Fruit fly (Drosophila melanogaster) whole organism, embryonic: ENCODE results near the gene Scm.

ENCODE experiments used
- Antp ChIP-seq: fragments of 200-800 bp; sonication (Bioruptor generic); optimal IDR thresholded peaks from 3 replicates; lab custom pipeline; 2016; ENCODE audit warnings: missing biosample characterization, missing genetic modification characterization
- Atf-2 ChIP-seq: fragments of 200-800 bp; sonication (Bioruptor generic); optimal IDR thresholded peaks from 2 replicates; lab custom pipeline; 2016; ENCODE audit warnings: missing biosample characterization, missing genetic modification characterization
- B-H2 ChIP-seq: fragments of 200-800 bp; sonication (Bioruptor generic); optimal IDR thresholded peaks from 2 replicates; lab custom pipeline; 2018; ENCODE audit warnings: missing biosample characterization, mild to moderate bottlenecking, missing genetic modification characterization
- CG1024 ChIP-seq: fragments of 200-800 bp; sonication (Bioruptor generic); IDR thresholded peaks from 2 replicates; pipeline ENCODE4 v1.3.6; 2022; ENCODE audit warnings: missing biosample characterization, missing genetic modification characterization
- CG10321 ChIP-seq: fragments of 200-800 bp; sonication (Bioruptor generic); IDR thresholded peaks from 2 replicates; pipeline ENCODE4 v1.3.6; 2022; ENCODE audit warnings: missing biosample characterization, missing genetic modification characterization
- CG10565 ChIP-seq: fragments of 200-800 bp; sonication (Bioruptor generic); optimal IDR thresholded peaks from 3 replicates; lab custom pipeline; 2016; ENCODE audit warnings: missing biosample characterization, mild to moderate bottlenecking, missing genetic modification characterization
- CG12219 ChIP-seq: fragments of 200-800 bp; sonication (Bioruptor generic); optimal IDR thresholded peaks from 3 replicates; lab custom pipeline; 2018; ENCODE audit warnings: missing biosample characterization, mild to moderate bottlenecking, missing genetic modification characterization
- CG1233 ChIP-seq: fragments of 200-800 bp; sonication (Bioruptor generic); optimal IDR thresholded peaks from 4 replicates; lab custom pipeline; 2018; ENCODE audit warnings: missing biosample characterization, mild to moderate bottlenecking, missing genetic modification characterization
- CG12744 ChIP-seq: fragments of 200-800 bp; sonication (Bioruptor generic); optimal IDR thresholded peaks from 2 replicates; lab custom pipeline; 2016; ENCODE audit warnings: missing biosample characterization, missing genetic modification characterization
- CG14710 ChIP-seq: fragments of 200-800 bp; sonication (Bioruptor generic); optimal IDR thresholded peaks from 3 replicates; lab custom pipeline; 2019; ENCODE audit warnings: missing biosample characterization, mild to moderate bottlenecking, missing genetic modification characterization, moderate library complexity
- CG15696 ChIP-seq: fragments of 200-800 bp; sonication (Bioruptor generic); optimal IDR thresholded peaks from 2 replicates; lab custom pipeline; 2019; ENCODE audit warnings: missing biosample characterization, mild to moderate bottlenecking, missing genetic modification characterization, moderate library complexity
- CG17359 ChIP-seq: fragments of 200-800 bp; sonication (Bioruptor generic); optimal IDR thresholded peaks from 3 replicates; lab custom pipeline; 2018; ENCODE audit warnings: missing biosample characterization, mild to moderate bottlenecking, missing genetic modification characterization, moderate library complexity
- CG17829 ChIP-seq: fragments of 200-800 bp; optimal IDR thresholded peaks from 2 replicates; lab custom pipeline; 2019; ENCODE audit warnings: missing biosample characterization, mild to moderate bottlenecking, missing genetic modification characterization, moderate library complexity
- CG18599 ChIP-seq: fragments of 200-800 bp; sonication (Bioruptor generic); optimal IDR thresholded peaks from 3 replicates; lab custom pipeline; 2017; ENCODE audit warnings: missing biosample characterization, missing genetic modification characterization, mild to moderate bottlenecking, moderate library complexity, missing genetic modification reagents
- CG30020 ChIP-seq: fragments of 200-800 bp; optimal IDR thresholded peaks from 2 replicates; lab custom pipeline; 2019; ENCODE audit warnings: missing biosample characterization, mild to moderate bottlenecking, missing genetic modification characterization, moderate library complexity
- CG31365 ChIP-seq: fragments of 200-800 bp; sonication (Bioruptor generic); optimal IDR thresholded peaks from 2 replicates; lab custom pipeline; 2018; ENCODE audit warnings: missing biosample characterization, mild to moderate bottlenecking, missing genetic modification characterization
- CG32767 ChIP-seq: fragments of 200-800 bp; sonication (Bioruptor generic); IDR thresholded peaks from 2 replicates; pipeline ENCODE4 v1.3.6; 2022; ENCODE audit warnings: missing biosample characterization, missing genetic modification characterization
- CG33557 ChIP-seq: fragments of 200-800 bp; sonication (Bioruptor generic); optimal IDR thresholded peaks from 2 replicates; lab custom pipeline; 2019; ENCODE audit warnings: missing biosample characterization, mild to moderate bottlenecking, missing genetic modification characterization, moderate library complexity
- CG34422 ChIP-seq: fragments of 200-800 bp; sonication (Bioruptor generic); IDR thresholded peaks from 3 replicates; pipeline ENCODE4 v1.3.6; 2022; ENCODE audit warnings: missing biosample characterization, missing genetic modification characterization
- CG4820 ChIP-seq: fragments of 200-800 bp; sonication (Bioruptor generic); optimal IDR thresholded peaks from 3 replicates; lab custom pipeline; 2016; ENCODE audit warnings: missing biosample characterization, missing genetic modification characterization
- CG6175 ChIP-seq: fragments of 200-800 bp; sonication (Bioruptor generic); IDR thresholded peaks from 3 replicates; pipeline ENCODE4 v1.3.6; 2022; ENCODE audit warnings: missing biosample characterization, missing genetic modification characterization
- CG6654 ChIP-seq: fragments of 200-800 bp; sonication (Bioruptor generic); optimal IDR thresholded peaks from 2 replicates; lab custom pipeline; 2017; ENCODE audit warnings: missing biosample characterization, mild to moderate bottlenecking, missing genetic modification characterization
- CG6689 ChIP-seq: fragments of 200-800 bp; sonication (Bioruptor generic); IDR thresholded peaks from 2 replicates; pipeline ENCODE4 v1.3.6; 2022; ENCODE audit warnings: missing biosample characterization, missing genetic modification characterization
- CG6854 ChIP-seq: fragments of 200-800 bp; sonication (Bioruptor generic); optimal IDR thresholded peaks from 3 replicates; lab custom pipeline; 2017; ENCODE audit warnings: missing biosample characterization, mild to moderate bottlenecking, missing genetic modification characterization
- CG8924 ChIP-seq: fragments of 200-800 bp; optimal IDR thresholded peaks from 3 replicates; lab custom pipeline; 2019; ENCODE audit warnings: missing biosample characterization, mild to moderate bottlenecking, missing genetic modification characterization, moderate library complexity
- CG9609 ChIP-seq: fragments of 200-800 bp; sonication (Bioruptor generic); optimal IDR thresholded peaks from 3 replicates; lab custom pipeline; 2016; ENCODE audit warnings: missing biosample characterization, missing genetic modification characterization
- D19A ChIP-seq: fragments of 200-800 bp; optimal IDR thresholded peaks from 3 replicates; lab custom pipeline; 2019; ENCODE audit warnings: missing biosample characterization, mild to moderate bottlenecking, missing genetic modification characterization, moderate library complexity
- Dbx ChIP-seq: fragments of 200-800 bp; sonication (Bioruptor generic); IDR thresholded peaks from 3 replicates; pipeline ENCODE4 v1.3.6; 2022; ENCODE audit warnings: missing biosample characterization, missing genetic modification characterization
- Dip3 ChIP-seq: fragments of 200-800 bp; sonication (Bioruptor generic); optimal IDR thresholded peaks from 3 replicates; lab custom pipeline; 2016; ENCODE audit warnings: missing biosample characterization, missing genetic modification characterization
- Doc3 ChIP-seq: fragments of 200-800 bp; sonication (Bioruptor generic); IDR thresholded peaks from 3 replicates; pipeline ENCODE4 v1.3.6; 2022; ENCODE audit warnings: missing biosample characterization, missing genetic modification characterization; ENCODE audit not compliant: partially characterized antibody
- Fer1 ChIP-seq: fragments of 200-800 bp; sonication (Bioruptor generic); optimal IDR thresholded peaks from 2 replicates; lab custom pipeline; 2017; ENCODE audit warnings: missing biosample characterization, mild to moderate bottlenecking, missing genetic modification characterization
- Lim3 ChIP-seq: fragments of 200-800 bp; sonication (Bioruptor generic); IDR thresholded peaks from 2 replicates; pipeline ENCODE4 v1.3.6; 2022; ENCODE audit warnings: missing biosample characterization, missing genetic modification characterization
- Nf-YB ChIP-seq: fragments of 200-800 bp; sonication (Bioruptor generic); optimal IDR thresholded peaks from 3 replicates; lab custom pipeline; 2019; ENCODE audit warnings: missing biosample characterization, mild to moderate bottlenecking, missing genetic modification characterization, moderate library complexity
- NfI ChIP-seq: fragments of 200-800 bp; sonication (Bioruptor generic); optimal IDR thresholded peaks from 3 replicates; lab custom pipeline; 2018; ENCODE audit warnings: missing biosample characterization, mild to moderate bottlenecking, missing genetic modification characterization, moderate library complexity
- Xrp1 ChIP-seq: fragments of 200-800 bp; sonication (Bioruptor generic); IDR thresholded peaks from 2 replicates; pipeline ENCODE4 v1.3.6; 2022; ENCODE audit warnings: missing biosample characterization, missing genetic modification characterization
- ash1 ChIP-seq: fragments of 200-800 bp; sonication (Bioruptor generic); optimal IDR thresholded peaks from 2 replicates; lab custom pipeline; 2018; ENCODE audit warnings: missing biosample characterization, mild to moderate bottlenecking, missing genetic modification characterization
- az2 ChIP-seq: fragments of 200-800 bp; sonication (Bioruptor generic); optimal IDR thresholded peaks from 3 replicates; lab custom pipeline; 2016; ENCODE audit warnings: missing biosample characterization, missing genetic modification characterization
- crc ChIP-seq: fragments of 200-800 bp; sonication (Bioruptor generic); optimal IDR thresholded peaks from 2 replicates; lab custom pipeline; 2016; ENCODE audit warnings: missing biosample characterization, missing genetic modification characterization
- croc ChIP-seq: fragments of 200-800 bp; sonication (Bioruptor generic); conservative IDR thresholded peaks from 3 replicates; pipeline ENCODE4 v1.3.6; 2022; ENCODE audit warnings: missing biosample characterization, missing genetic modification characterization
- dm ChIP-seq: fragments of 200-800 bp; sonication (Bioruptor generic); optimal IDR thresholded peaks from 3 replicates; lab custom pipeline; 2016; ENCODE audit warnings: missing biosample characterization, missing genetic modification characterization
- eyg ChIP-seq: fragments of 200-800 bp; sonication (Bioruptor generic); optimal IDR thresholded peaks from 3 replicates; lab custom pipeline; 2016; ENCODE audit warnings: missing biosample characterization, missing genetic modification characterization
- fru ChIP-seq: fragments of >200 bp; optimal IDR thresholded peaks from 2 replicates; lab custom pipeline; 2017
- grau ChIP-seq: fragments of 200-800 bp; optimal IDR thresholded peaks from 3 replicates; lab custom pipeline; 2019; ENCODE audit warnings: missing biosample characterization, mild to moderate bottlenecking, missing genetic modification characterization, moderate library complexity
- hth ChIP-seq: fragments of >200 bp; optimal IDR thresholded peaks from 2 replicates; lab custom pipeline; 2017; ENCODE audit warnings: inconsistent platforms
- lab ChIP-seq: fragments of 200-800 bp; sonication (Bioruptor generic); optimal IDR thresholded peaks from 3 replicates; lab custom pipeline; 2017; ENCODE audit warnings: missing biosample characterization, missing genetic modification characterization, mild to moderate bottlenecking, moderate library complexity, missing genetic modification reagents
- maf-S ChIP-seq: fragments of 200-800 bp; sonication (Bioruptor generic); optimal IDR thresholded peaks from 2 replicates; lab custom pipeline; 2016; ENCODE audit warnings: missing biosample characterization, missing genetic modification characterization
- nerfin-2 ChIP-seq: fragments of 200-800 bp; sonication (Bioruptor generic); IDR thresholded peaks from 2 replicates; pipeline ENCODE4 v1.3.6; 2022; ENCODE audit warnings: missing biosample characterization, missing genetic modification characterization; ENCODE audit not compliant: partially characterized antibody
- onecut ChIP-seq: fragments of 200-800 bp; sonication (Bioruptor generic); IDR thresholded peaks from 2 replicates; pipeline ENCODE4 v1.3.6; 2022; ENCODE audit warnings: missing biosample characterization, missing genetic modification characterization
- peb ChIP-seq: fragments of 200-800 bp; sonication (Bioruptor generic); IDR thresholded peaks from 2 replicates; pipeline ENCODE4 v1.3.6; 2022; ENCODE audit warnings: missing biosample characterization, missing genetic modification characterization
- pfk ChIP-seq: fragments of 200-800 bp; sonication (Bioruptor generic); optimal IDR thresholded peaks from 2 replicates; lab custom pipeline; 2018; ENCODE audit warnings: missing biosample characterization, mild to moderate bottlenecking, missing genetic modification characterization, moderate library complexity
- seq ChIP-seq: fragments of 200-800 bp; sonication (Bioruptor generic); IDR thresholded peaks from 2 replicates; pipeline ENCODE4 v1.3.6; 2022; ENCODE audit warnings: missing biosample characterization, missing genetic modification characterization
- zf30C ChIP-seq: fragments of 200-800 bp; sonication (Bioruptor generic); optimal IDR thresholded peaks from 3 replicates; lab custom pipeline; 2018; ENCODE audit warnings: missing biosample characterization, mild to moderate bottlenecking, missing genetic modification characterization

Scm gene

dm6 chr3R:9590952-9591532 lies 46.4 kb downstream of the Scm start, which contains the start of the genes bocks and CG8312 (continued):
- no peak for TF ChIP-seq CG12744
- TF ChIP-seq seq: no peak
- TF ChIP-seq Fer1 (GFP tag; lab: Kevin White, UChicago): peak; percentile 48
- no peak for TF ChIP-seq CG33557 (GFP tag; lab: Kevin White, UChicago)
- no peak for TF ChIP-seq ash1
- TF ChIP-seq CG34422 (GFP tag; lab: Robert Waterston, UW): no peak
- peak; percentile 26 for TF ChIP-seq NfI (GFP tag; lab: Kevin White, UChicago)
- peak; percentile 86 for TF ChIP-seq CG14710 (tag; lab: Kevin White, UChicago)
- peak; percentile 54 for TF ChIP-seq grau
- no peak for TF ChIP-seq zf30C (GFP tag; lab: Kevin White, UChicago)
- TF ChIP-seq CG10565 (GFP tag; lab: Kevin White, UChicago): no peak
- TF ChIP-seq lab (GFP tag; lab: Kevin White, UChicago): peak; percentile 69
- TF ChIP-seq CG1233 (GFP tag; lab: Kevin White, UChicago): peak; percentile 35
- no peak for TF ChIP-seq peb (GFP tag; lab: Robert Waterston, UW)
- TF ChIP-seq CG8924 (tag; lab: Kevin White, UChicago): peak; percentile 50
- no peak for TF ChIP-seq CG6689 (GFP tag; lab: Robert Waterston, UW)
- TF ChIP-seq CG4820 (GFP tag; lab: Kevin White, UChicago): peak; percentile 39
- peak; percentile 24 for TF ChIP-seq CG18599
- no peak for TF ChIP-seq Xrp1 (GFP tag; lab: Robert Waterston, UW)
- no peak for TF ChIP-seq CG17359 (tag; lab: Kevin White, UChicago)
- TF ChIP-seq onecut: peak; percentile 74
- TF ChIP-seq CG30020 (tag; lab: Kevin White, UChicago): peak; percentile 45
- peak; percentile 86 for TF ChIP-seq B-H2 (GFP tag; lab: Kevin White, UChicago)
- peak; percentile 45 for TF ChIP-seq Dip3
- no peak for TF ChIP-seq CG6175 (GFP tag; lab: Robert Waterston, UW)
- TF ChIP-seq CG1024 (GFP tag; lab: Robert Waterston, UW): no peak
- peak; percentile 58 for TF ChIP-seq dm
- no peak for TF ChIP-seq croc (GFP tag; lab: Robert Waterston, UW)
- no peak for TF ChIP-seq CG12219
- TF ChIP-seq D19A: no peak
- TF ChIP-seq CG9609: peak; percentile 59
- TF ChIP-seq hth (lab: Kevin White, UChicago): no peak
- TF ChIP-seq Doc3 (GFP tag; lab: Robert Waterston, UW): no peak
- TF ChIP-seq fru: no peak
- no peak for TF ChIP-seq CG32767 (GFP tag; lab: Robert Waterston, UW)
- no peak for TF ChIP-seq CG6654 (GFP tag; lab: Kevin White, UChicago)
- TF ChIP-seq CG6854: peak; percentile 1
- TF ChIP-seq crc (GFP tag; lab: Kevin White, UChicago): peak; percentile 14
- TF ChIP-seq nerfin-2: no peak
- TF ChIP-seq CG31365: no peak
- TF ChIP-seq pfk (GFP tag; lab: Kevin White, UChicago): no peak
- TF ChIP-seq CG15696: no peak
- TF ChIP-seq CG17829: peak; percentile 63
- peak; percentile 15 for TF ChIP-seq eyg (GFP tag; lab: Kevin White, UChicago)
- peak; percentile 57 for TF ChIP-seq Nf-YB (GFP tag; lab: Kevin White, UChicago)
- peak; percentile 62 for TF ChIP-seq Antp (GFP tag; lab: Kevin White, UChicago)
- TF ChIP-seq Atf-2: peak; percentile 51
- TF ChIP-seq CG10321 (GFP tag; lab: Robert Waterston, UW): no peak
- TF ChIP-seq Dbx (GFP tag; lab: Robert Waterston, UW): no peak
- TF ChIP-seq az2 (GFP tag; lab: Kevin White, UChicago): no peak
- TF ChIP-seq maf-S (GFP tag; lab: Kevin White, UChicago): peak; percentile 26
- TF ChIP-seq Lim3: no peak
